Worm (Caenorhabditis elegans) whole organism, late embryonic: ENCODE measurements around the gene fil-1.

Source experiments
- K02D7.2 ChIP-seq: sonication (generic microtip); optimal IDR thresholded peaks from 2 replicates; lab custom pipeline; 2017; ENCODE audit warnings: mild to moderate bottlenecking, missing genetic modification characterization, missing compliant biosample characterization
- K09A11.1 ChIP-seq: sonication (generic microtip); optimal IDR thresholded peaks from 2 replicates; lab custom pipeline; 2017; ENCODE audit warnings: antibody characterized with exemption, mild to moderate bottlenecking, missing genetic modification characterization, missing compliant biosample characterization; ENCODE audit not compliant: insufficient read depth
- Y22D7AL.16 ChIP-seq: sonication (generic microtip); optimal IDR thresholded peaks from 2 replicates; lab custom pipeline; 2016; ENCODE audit warnings: missing genetic modification characterization, missing compliant biosample characterization
- ama-1 ChIP-seq: fragments of 150-350 bp; optimal IDR thresholded peaks from 2 replicates; lab custom pipeline; 2014
- ceh-19 ChIP-seq: fragments of 200-800 bp; sonication (Bioruptor generic); optimal IDR thresholded peaks from 2 replicates; lab custom pipeline; 2018; ENCODE audit warnings: mild to moderate bottlenecking, missing genetic modification characterization, missing compliant biosample characterization
- ceh-22 ChIP-seq: sonication (generic microtip); optimal IDR thresholded peaks from 2 replicates; lab custom pipeline; 2017; ENCODE audit warnings: missing biosample characterization, missing genetic modification characterization
- ceh-24 ChIP-seq: sonication (generic microtip); optimal IDR thresholded peaks from 2 replicates; lab custom pipeline; 2016; ENCODE audit warnings: mild to moderate bottlenecking, missing genetic modification characterization, missing compliant biosample characterization
- ceh-31 ChIP-seq: sonication (generic microtip); optimal IDR thresholded peaks from 2 replicates; lab custom pipeline; 2016; ENCODE audit warnings: missing genetic modification characterization, missing compliant biosample characterization
- ceh-34 ChIP-seq: sonication (generic microtip); optimal IDR thresholded peaks from 2 replicates; lab custom pipeline; 2016; ENCODE audit warnings: mild to moderate bottlenecking, missing genetic modification characterization, missing compliant biosample characterization
- ceh-45 ChIP-seq: fragments of 200-800 bp; sonication (Bioruptor generic); IDR thresholded peaks from 2 replicates; pipeline ENCODE4 v1.3.6; 2022; ENCODE audit warnings: missing genetic modification reagents, missing genetic modification characterization, missing compliant biosample characterization
- che-1 ChIP-seq: sonication (generic microtip); optimal IDR thresholded peaks from 2 replicates; lab custom pipeline; 2016; ENCODE audit warnings: mild to moderate bottlenecking, missing genetic modification characterization, missing compliant biosample characterization
- dve-1 ChIP-seq: sonication (generic microtip); optimal IDR thresholded peaks from 2 replicates; lab custom pipeline; 2017; ENCODE audit warnings: antibody characterized with exemption, mild to moderate bottlenecking, missing genetic modification characterization, missing compliant biosample characterization
- elt-2 ChIP-seq: sonication (generic microtip); optimal IDR thresholded peaks from 2 replicates; lab custom pipeline; 2016; ENCODE audit warnings: missing genetic modification reagents, missing genetic modification characterization, missing compliant biosample characterization
- elt-4 ChIP-seq: sonication (generic microtip); optimal IDR thresholded peaks from 2 replicates; lab custom pipeline; 2016; ENCODE audit warnings: missing genetic modification characterization, missing compliant biosample characterization
- fax-1 ChIP-seq: sonication (generic microtip); optimal IDR thresholded peaks from 2 replicates; lab custom pipeline; 2016; ENCODE audit warnings: missing genotype, missing genetic modification characterization, missing compliant biosample characterization
- gmeb-2 ChIP-seq: sonication (generic microtip); optimal IDR thresholded peaks from 2 replicates; lab custom pipeline; 2016; ENCODE audit warnings: missing genetic modification characterization, inconsistent platforms, missing compliant biosample characterization
- hlh-13 ChIP-seq: fragments of 200-800 bp; sonication (Bioruptor generic); optimal IDR thresholded peaks from 2 replicates; lab custom pipeline; 2018; ENCODE audit warnings: mild to moderate bottlenecking, missing genetic modification characterization, missing compliant biosample characterization
- hlh-15 ChIP-seq: sonication (generic microtip); optimal IDR thresholded peaks from 2 replicates; lab custom pipeline; 2016; ENCODE audit warnings: missing genetic modification characterization, missing compliant biosample characterization
- hlh-8 ChIP-seq: sonication (generic microtip); optimal IDR thresholded peaks from 2 replicates; lab custom pipeline; 2016; ENCODE audit warnings: missing genotype, missing genetic modification characterization, missing compliant biosample characterization
- lim-6 ChIP-seq: sonication (generic microtip); optimal IDR thresholded peaks from 2 replicates; lab custom pipeline; 2016; ENCODE audit warnings: missing genetic modification characterization, missing compliant biosample characterization
- lin-11 ChIP-seq: fragments of 200-800 bp; sonication (Bioruptor generic); optimal IDR thresholded peaks from 2 replicates; lab custom pipeline; 2018; ENCODE audit warnings: mild to moderate bottlenecking, missing genetic modification characterization, missing compliant biosample characterization
- madf-2 ChIP-seq: sonication (generic microtip); optimal IDR thresholded peaks from 2 replicates; lab custom pipeline; 2017; ENCODE audit warnings: missing genetic modification characterization, missing compliant biosample characterization
- odd-2 ChIP-seq: sonication (generic microtip); optimal IDR thresholded peaks from 2 replicates; lab custom pipeline; 2017; ENCODE audit warnings: antibody characterized with exemption, mild to moderate bottlenecking, missing genetic modification characterization, missing compliant biosample characterization
- pax-1 ChIP-seq: fragments of 150-350 bp; optimal IDR thresholded peaks from 2 replicates; lab custom pipeline; 2014; ENCODE audit warnings: missing biosample characterization, missing genetic modification characterization
- pha-4 ChIP-seq: fragments of 150-350 bp; optimal IDR thresholded peaks from 2 replicates; lab custom pipeline; 2018; ENCODE audit warnings: missing biosample characterization, missing genetic modification reagents, missing genetic modification characterization
- ref-2 ChIP-seq: sonication (generic microtip); optimal IDR thresholded peaks from 2 replicates; lab custom pipeline; 2016; ENCODE audit warnings: missing genetic modification characterization, missing compliant biosample characterization
- rnt-1 ChIP-seq: sonication (generic microtip); optimal IDR thresholded peaks from 2 replicates; lab custom pipeline; 2016; ENCODE audit warnings: missing genetic modification characterization, missing compliant biosample characterization
- sdc-2 ChIP-seq: sonication (generic microtip); optimal IDR thresholded peaks from 2 replicates; lab custom pipeline; 2016; ENCODE audit warnings: missing genotype, missing genetic modification characterization, missing compliant biosample characterization
- sox-2 ChIP-seq: fragments of 200-800 bp; sonication (Bioruptor generic); IDR thresholded peaks from 2 replicates; pipeline ENCODE4 v1.3.6; 2022; ENCODE audit warnings: missing genetic modification reagents, missing genetic modification characterization, missing compliant biosample characterization
- sox-4 ChIP-seq: sonication (generic microtip); optimal IDR thresholded peaks from 2 replicates; lab custom pipeline; 2017; ENCODE audit warnings: mild to moderate bottlenecking, missing genetic modification characterization, inconsistent platforms, missing compliant biosample characterization
- syd-9 ChIP-seq: sonication (generic microtip); optimal IDR thresholded peaks from 2 replicates; lab custom pipeline; 2016; ENCODE audit warnings: mild to moderate bottlenecking, missing genetic modification characterization, moderate library complexity, missing compliant biosample characterization
- tbx-2 ChIP-seq: sonication (generic microtip); optimal IDR thresholded peaks from 2 replicates; lab custom pipeline; 2016; ENCODE audit warnings: missing genetic modification characterization, missing compliant biosample characterization
- ttx-3 ChIP-seq: sonication (generic microtip); optimal IDR thresholded peaks from 2 replicates; lab custom pipeline; 2016; ENCODE audit warnings: missing genetic modification reagents, missing genetic modification characterization, missing compliant biosample characterization
- unc-3 ChIP-seq, 2 experiments: fragments of 200-800 bp in 1 of 2; sonication (Bioruptor generic) in 1 of 2; sonication (generic microtip) in 1 of 2; conservative IDR thresholded peaks in 1 of 2; optimal IDR thresholded peaks in 1 of 2; 2 replicates each; pipeline versions ENCODE4 v1.3.6 to Lab custom; 2016 to 2022; ENCODE audit warnings: missing compliant biosample characterization in 2 of 2, missing genetic modification characterization in 2 of 2, missing genetic modification reagents in 1 of 2
- ztf-16 ChIP-seq: sonication (generic microtip); optimal IDR thresholded peaks from 2 replicates; lab custom pipeline; 2017; ENCODE audit warnings: missing genetic modification characterization, missing compliant biosample characterization

fil-1 gene

ce11 chrV:15016795-15017429 is 23.3 kb downstream of the fil-1 start:
- TF ChIP-seq gmeb-2 (tag; lab: Kevin White, UChicago) (no peak), Y22D7AL.16 (tag; lab: Kevin White, UChicago) (no peak), lin-11 (tag; lab: Kevin White, UChicago) (no peak), ceh-45 (GFP tag; lab: Robert Waterston, UW) (no peak), ref-2 (no peak), ceh-22 (no peak), odd-2 (tag; lab: Kevin White, UChicago) (no peak), K02D7.2 (tag; lab: Kevin White, UChicago) (no peak), ceh-31 (tag; lab: Kevin White, UChicago) (no peak), elt-2 (tag; lab: Kevin White, UChicago) (no peak), madf-2 (no peak), rnt-1 (tag; lab: Kevin White, UChicago) (no peak), ttx-3 (tag; lab: Kevin White, UChicago) (no peak), ceh-24 (tag; lab: Kevin White, UChicago) (no peak), K09A11.1 (tag; lab: Kevin White, UChicago) (no peak), sox-4 (tag; lab: Kevin White, UChicago) (no peak), ama-1 (lab: Kevin White, UChicago) (no peak)

- TF ChIP-seq pax-1 (tag; lab: Kevin White, UChicago): no peak
- no peak for TF ChIP-seq K09A11.1 (tag; lab: Kevin White, UChicago)
- TF ChIP-seq dve-1 (tag; lab: Kevin White, UChicago): no peak
- TF ChIP-seq fax-1 (tag; lab: Kevin White, UChicago): no peak
- TF ChIP-seq unc-3 (GFP tag; conservative IDR thresholded peaks at IDR 0.05; lab: Robert Waterston, UW): no peak
- no peak for TF ChIP-seq unc-3 (tag; optimal IDR thresholded peaks at IDR 0.05; lab: Kevin White, UChicago)
- TF ChIP-seq ceh-34: no peak
- TF ChIP-seq ceh-19 (GFP tag; lab: Kevin White, UChicago): no peak
- no peak for TF ChIP-seq K02D7.2 (tag; lab: Kevin White, UChicago)
- no peak for TF ChIP-seq sox-2 (GFP tag; lab: Robert Waterston, UW)
Observed at ce11 chrV:15020229-15020628, 26.6 kb downstream of the fil-1 start, which contains the start of gene F14H8.2. Gene F14H8.2 (minus strand): TSS chrV:15020329.

- TF ChIP-seq ceh-22: no peak
- no peak for TF ChIP-seq sox-4 (tag; lab: Kevin White, UChicago)
- no peak for TF ChIP-seq ztf-16 (tag; lab: Kevin White, UChicago)
- no peak for TF ChIP-seq hlh-15 (tag; lab: Kevin White, UChicago)
- no peak for TF ChIP-seq lim-6
- TF ChIP-seq che-1 (tag; lab: Kevin White, UChicago): no peak
- TF ChIP-seq dve-1 (tag; lab: Kevin White, UChicago): no peak
- no peak for TF ChIP-seq sdc-2 (tag; lab: Kevin White, UChicago)
- no peak for TF ChIP-seq Y22D7AL.16 (tag; lab: Kevin White, UChicago)
- no peak for TF ChIP-seq hlh-13 (GFP tag; lab: Kevin White, UChicago)
- no peak for TF ChIP-seq pha-4
- no peak for TF ChIP-seq elt-4 (tag; lab: Kevin White, UChicago)
- TF ChIP-seq fax-1 (tag; lab: Kevin White, UChicago): no peak
Observed at ce11 chrV:15020732-15021131, 27.1 kb downstream of the fil-1 start, which contains the start of gene F14H8.5. Gene F14H8.5 (plus strand): TSS chrV:15021032.

ce11 chrV:15023544-15023943 is 29.9 kb downstream of the fil-1 start, which contains the start of gene F14H8.4:
Gene F14H8.4 (plus strand): TSS chrV:15023844.
- TF ChIP-seq tbx-2 (tag; lab: Kevin White, UChicago): no peak
- TF ChIP-seq Y22D7AL.16 (tag; lab: Kevin White, UChicago): no peak
- TF ChIP-seq syd-9 (tag; lab: Kevin White, UChicago): no peak
- TF ChIP-seq lin-11 (tag; lab: Kevin White, UChicago): no peak
- no peak for TF ChIP-seq elt-4 (tag; lab: Kevin White, UChicago)
- no peak for TF ChIP-seq hlh-8 (tag; lab: Kevin White, UChicago)
- TF ChIP-seq, all 69 proteins: peak for 0
